Worm (Caenorhabditis elegans) whole organism, L4 larva: ENCODE results near the gene cit-1.1.
"Not testable (repeated sequence)": the region's sequence is repeated elsewhere in the genome, so short reads cannot be mapped to it uniquely, and the experiment has no call there.

ENCODE experiments used
- Y75B8A.6 ChIP-seq: fragments of 200-800 bp; sonication (Bioruptor generic); IDR thresholded peaks from 2 replicates; pipeline ENCODE4 v1.3.6; 2022; ENCODE audit warnings: missing genetic modification reagents, missing genetic modification characterization, missing compliant biosample characterization
- ama-1 ChIP-seq: fragments of 150-350 bp; optimal IDR thresholded peaks from 2 replicates; lab custom pipeline; 2014; ENCODE audit warnings: inconsistent platforms, mixed read lengths
- dmd-6 ChIP-seq: fragments of 200-800 bp; sonication (Bioruptor generic); IDR thresholded peaks from 2 replicates; pipeline ENCODE4 v1.3.6; 2022; ENCODE audit warnings: missing genetic modification reagents, missing genetic modification characterization, missing compliant biosample characterization
- egl-27 ChIP-seq: sonication (generic microtip); optimal IDR thresholded peaks from 3 replicates; lab custom pipeline; 2017; ENCODE audit warnings: missing biosample characterization, missing genetic modification reagents, missing genetic modification characterization
- lin-15B ChIP-seq: fragments of 150-350 bp; sonication (generic microtip); optimal IDR thresholded peaks from 3 replicates; lab custom pipeline; 2014; ENCODE audit warnings: missing biosample characterization, missing genetic modification characterization
- lin-39 ChIP-seq: fragments of 150-350 bp; optimal IDR thresholded peaks from 2 replicates; lab custom pipeline; 2014; ENCODE audit warnings: missing biosample characterization, missing genetic modification reagents, missing genetic modification characterization
- nhr-11 ChIP-seq: fragments of 150-350 bp; optimal IDR thresholded peaks from 2 replicates; lab custom pipeline; 2014; ENCODE audit warnings: missing biosample characterization, missing genetic modification characterization
- nhr-237 ChIP-seq: sonication (generic microtip); optimal IDR thresholded peaks from 2 replicates; lab custom pipeline; 2017; ENCODE audit warnings: missing biosample characterization, missing genetic modification characterization
- pha-4 ChIP-seq, 2 experiments: fragments of 150-350 bp in 1 of 2; fragments of 200-800 bp in 1 of 2; sonication (Bioruptor generic) in 1 of 2; IDR thresholded peaks in 1 of 2; optimal IDR thresholded peaks in 1 of 2; 2 replicates each; pipeline versions ENCODE4 v1.3.6 to Lab custom; 2014 to 2022; ENCODE audit warnings: missing genetic modification characterization in 2 of 2, missing genetic modification reagents in 2 of 2, missing biosample characterization in 1 of 2, missing compliant biosample characterization in 1 of 2
- php-3 ChIP-seq: fragments of 200-800 bp; sonication (Bioruptor generic); IDR thresholded peaks from 2 replicates; pipeline ENCODE4 v1.3.6; 2022; ENCODE audit warnings: missing genetic modification reagents, missing genetic modification characterization, missing compliant biosample characterization
- skn-1 ChIP-seq: fragments of 150-350 bp; optimal IDR thresholded peaks from 2 replicates; lab custom pipeline; 2014; ENCODE audit warnings: missing biosample characterization, missing genetic modification characterization
- zag-1 ChIP-seq: fragments of 150-350 bp; optimal IDR thresholded peaks from 2 replicates; lab custom pipeline; 2014; ENCODE audit warnings: missing biosample characterization, missing genetic modification characterization

DNA sequence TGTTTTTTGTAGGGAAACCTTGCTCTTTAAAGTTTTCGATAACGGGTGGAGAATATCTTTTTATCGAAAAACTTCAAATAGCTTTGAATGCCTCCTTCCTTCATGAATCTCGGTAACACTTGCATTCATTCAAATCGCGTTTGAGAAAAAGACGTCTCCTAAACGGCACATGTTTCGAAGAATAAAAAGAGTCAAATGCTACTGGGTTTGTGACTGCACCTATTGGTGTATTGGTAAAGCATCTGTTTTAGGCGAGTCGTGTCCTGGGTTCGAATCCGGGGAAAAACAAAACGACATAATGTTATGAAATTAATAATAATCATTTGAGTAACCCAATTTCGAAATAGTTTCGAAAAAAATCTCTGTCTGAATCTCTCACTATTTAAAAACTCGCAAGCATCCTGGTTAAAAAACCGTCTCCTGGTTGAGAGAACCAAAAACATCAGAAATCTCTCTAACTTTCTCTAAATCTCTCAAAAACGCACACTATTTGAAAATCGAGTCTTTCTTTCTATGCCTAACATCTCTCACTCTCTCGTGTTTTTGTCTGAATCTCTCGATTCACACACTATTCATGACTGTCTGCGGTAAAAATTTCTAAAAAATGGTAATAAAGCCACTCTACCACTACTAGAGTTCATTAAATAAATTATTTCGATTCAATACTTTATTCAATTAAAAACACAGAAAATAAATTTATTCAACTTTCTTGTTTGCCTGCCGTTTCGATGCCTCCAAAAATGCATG, 43.5 kb downstream of the cit-1.1 start:
- not testable (repeated sequence) for TF ChIP-seq lin-39 (tag; lab: Kevin White, UChicago); dmd-6 (GFP tag; lab: Robert Waterston, UW); ama-1 (lab: Kevin White, UChicago); nhr-237 (tag; lab: Kevin White, UChicago); zag-1; lin-15B (tag; lab: Kevin White, UChicago); egl-27 (tag; lab: Kevin White, UChicago); php-3 (GFP tag; lab: Robert Waterston, UW); nhr-11 (tag; lab: Kevin White, UChicago); skn-1 (tag; lab: Kevin White, UChicago); pha-4 (GFP tag; IDR thresholded peaks at IDR 0.05; lab: Robert Waterston, UW); pha-4 (tag; optimal IDR thresholded peaks at IDR 0.05; lab: Kevin White, UChicago); Y75B8A.6
